Worm (Caenorhabditis elegans) whole organism, L2 larva: Measurements from ENCODE around the gene F59A1.18.

Experiments
- C34F6.9 ChIP-seq: fragments of 150-350 bp; optimal IDR thresholded peaks from 2 replicates; lab custom pipeline; 2014; ENCODE audit warnings: missing biosample characterization, missing genetic modification characterization
- F13H6.1 ChIP-seq: sonication (generic microtip); optimal IDR thresholded peaks from 2 replicates; lab custom pipeline; 2016; ENCODE audit warnings: missing genetic modification characterization, missing compliant biosample characterization
- R02D3.7 ChIP-seq: fragments of 150-350 bp; optimal IDR thresholded peaks from 2 replicates; lab custom pipeline; 2014; ENCODE audit warnings: missing biosample characterization, missing genetic modification characterization
- Y55F3AM.14 ChIP-seq: fragments of 200-800 bp; sonication (Bioruptor generic); optimal IDR thresholded peaks from 2 replicates; lab custom pipeline; 2018; ENCODE audit warnings: mild to moderate bottlenecking, missing genetic modification characterization, missing compliant biosample characterization
- ZK546.5 ChIP-seq: sonication (generic microtip); optimal IDR thresholded peaks from 2 replicates; lab custom pipeline; 2017; ENCODE audit warnings: missing biosample characterization, missing genetic modification characterization
- aly-2 ChIP-seq: fragments of 150-350 bp; optimal IDR thresholded peaks from 2 replicates; lab custom pipeline; 2014; ENCODE audit warnings: missing biosample characterization, missing genetic modification characterization
- ama-1 ChIP-seq: fragments of 150-350 bp; optimal IDR thresholded peaks from 2 replicates; lab custom pipeline; 2018; ENCODE audit warnings: inconsistent platforms
- blmp-1 ChIP-seq: sonication (generic microtip); optimal IDR thresholded peaks from 2 replicates; lab custom pipeline; 2017; ENCODE audit warnings: missing genetic modification characterization, mild to moderate bottlenecking, missing compliant biosample characterization, antibody characterized with exemption, moderate library complexity; ENCODE audit not compliant: insufficient read depth
- ceh-16 ChIP-seq: fragments of 150-350 bp; optimal IDR thresholded peaks from 2 replicates; lab custom pipeline; 2014; ENCODE audit warnings: missing biosample characterization, missing genetic modification characterization
- ceh-82 ChIP-seq: fragments of 150-350 bp; optimal IDR thresholded peaks from 2 replicates; lab custom pipeline; 2014; ENCODE audit warnings: missing biosample characterization, missing genetic modification characterization
- crh-2 ChIP-seq: sonication (generic microtip); optimal IDR thresholded peaks from 2 replicates; lab custom pipeline; 2017; ENCODE audit warnings: missing biosample characterization, missing genetic modification characterization
- egl-27 ChIP-seq: sonication (generic microtip); optimal IDR thresholded peaks from 3 replicates; lab custom pipeline; 2017; ENCODE audit warnings: missing biosample characterization, missing genetic modification reagents, missing genetic modification characterization
- fos-1 ChIP-seq: fragments of 150-350 bp; optimal IDR thresholded peaks from 2 replicates; lab custom pipeline; 2014; ENCODE audit warnings: missing biosample characterization, missing genetic modification characterization
- gmeb-1 ChIP-seq: fragments of 150-350 bp; optimal IDR thresholded peaks from 2 replicates; lab custom pipeline; 2014; ENCODE audit warnings: missing biosample characterization, missing genetic modification characterization
- lsy-2 ChIP-seq, 2 experiments: fragments of 150-350 bp in 1 of 2; sonication (generic microtip) in 1 of 2; optimal IDR thresholded peaks; 2 replicates each; lab custom pipeline; 2014 to 2017; ENCODE audit warnings: missing biosample characterization in 2 of 2, missing genetic modification characterization in 2 of 2
- mab-5 ChIP-seq: fragments of 150-350 bp; optimal IDR thresholded peaks from 2 replicates; lab custom pipeline; 2014; ENCODE audit warnings: missing biosample characterization, missing genetic modification characterization
- mbf-1 ChIP-seq: sonication (generic microtip); optimal IDR thresholded peaks from 2 replicates; lab custom pipeline; 2017; ENCODE audit warnings: missing biosample characterization, missing genetic modification characterization
- nhr-10 ChIP-seq: sonication (generic microtip); optimal IDR thresholded peaks from 2 replicates; lab custom pipeline; 2017; ENCODE audit warnings: missing biosample characterization, missing genetic modification characterization
- nhr-11 ChIP-seq: fragments of 150-350 bp; optimal IDR thresholded peaks from 2 replicates; lab custom pipeline; 2014; ENCODE audit warnings: missing biosample characterization, missing genetic modification characterization
- nhr-12 ChIP-seq: fragments of 150-350 bp; optimal IDR thresholded peaks from 2 replicates; lab custom pipeline; 2014; ENCODE audit warnings: missing biosample characterization, missing genetic modification characterization
- nhr-129 ChIP-seq: fragments of 150-350 bp; optimal IDR thresholded peaks from 2 replicates; lab custom pipeline; 2014; ENCODE audit warnings: missing biosample characterization, missing genetic modification characterization
- nhr-23 ChIP-seq: fragments of 150-350 bp; optimal IDR thresholded peaks from 2 replicates; lab custom pipeline; 2014; ENCODE audit warnings: missing biosample characterization, missing genetic modification reagents, missing genetic modification characterization
- nhr-25 ChIP-seq: fragments of 150-350 bp; sonication (generic microtip); optimal IDR thresholded peaks from 3 replicates; lab custom pipeline; 2014; ENCODE audit warnings: missing biosample characterization, missing genetic modification characterization
- nhr-6 ChIP-seq: fragments of 150-350 bp; optimal IDR thresholded peaks from 2 replicates; lab custom pipeline; 2014; ENCODE audit warnings: missing biosample characterization, missing genetic modification characterization
- nhr-77 ChIP-seq: fragments of 150-350 bp; optimal IDR thresholded peaks from 2 replicates; lab custom pipeline; 2014; ENCODE audit warnings: missing biosample characterization, missing genetic modification characterization
- sem-4 ChIP-seq: fragments of 150-350 bp; optimal IDR thresholded peaks from 2 replicates; lab custom pipeline; 2014; ENCODE audit warnings: missing biosample characterization, missing genetic modification reagents, missing genetic modification characterization
- skn-1 ChIP-seq: sonication (generic microtip); optimal IDR thresholded peaks from 2 replicates; lab custom pipeline; 2017; ENCODE audit warnings: missing biosample characterization, missing genetic modification characterization
- sma-3 ChIP-seq: sonication (generic microtip); optimal IDR thresholded peaks from 2 replicates; lab custom pipeline; 2016; ENCODE audit warnings: missing genetic modification reagents, missing genetic modification characterization, missing compliant biosample characterization
- sma-9 ChIP-seq, 2 experiments: fragments of 150-350 bp in 1 of 2; sonication (generic microtip) in 1 of 2; optimal IDR thresholded peaks; 2 replicates each; lab custom pipeline; 2014 to 2016; ENCODE audit warnings: missing genetic modification characterization in 2 of 2, mild to moderate bottlenecking in 1 of 2, missing biosample characterization in 1 of 2, missing compliant biosample characterization in 1 of 2, missing genetic modification reagents in 1 of 2, moderate library complexity in 1 of 2
- snpc-4 ChIP-seq: fragments of 150-350 bp; optimal IDR thresholded peaks from 2 replicates; lab custom pipeline; 2014; ENCODE audit warnings: missing biosample characterization, missing genetic modification characterization
- unc-39 ChIP-seq: fragments of 150-350 bp; optimal IDR thresholded peaks from 2 replicates; lab custom pipeline; 2014; ENCODE audit warnings: missing biosample characterization, missing genetic modification characterization
- unc-62 ChIP-seq: fragments of 150-350 bp; optimal IDR thresholded peaks from 2 replicates; lab custom pipeline; 2014; ENCODE audit warnings: missing biosample characterization, missing genetic modification reagents, missing genetic modification characterization
- ztf-1 ChIP-seq: fragments of 200-800 bp; sonication (Bioruptor generic); conservative IDR thresholded peaks from 2 replicates; pipeline ENCODE4 v1.3.6; 2022; ENCODE audit warnings: missing genetic modification characterization, missing compliant biosample characterization
- ztf-11 ChIP-seq: sonication (generic microtip); optimal IDR thresholded peaks from 2 replicates; lab custom pipeline; 2017; ENCODE audit warnings: missing biosample characterization, missing genetic modification characterization

Gene F59A1.18

DNA sequence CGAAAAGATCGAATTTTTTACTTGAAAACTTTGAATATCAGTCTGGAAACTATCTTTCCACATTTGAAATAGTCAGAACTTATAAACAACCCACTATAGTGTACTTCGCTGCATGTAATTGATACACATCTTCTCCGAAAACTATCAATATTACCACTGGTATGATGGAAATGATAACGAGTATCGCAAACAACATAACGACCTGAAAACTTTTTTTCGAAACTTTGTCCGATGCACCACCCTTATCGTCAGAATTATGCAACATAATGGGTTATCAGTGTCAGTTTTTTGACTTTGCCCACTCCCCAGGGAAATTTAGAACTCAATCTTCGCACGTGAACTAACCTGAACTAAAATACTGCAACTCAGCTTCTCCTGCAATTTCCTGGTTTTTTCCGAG lies 24.5 kb downstream of the F59A1.18 start:
- peak; percentile 35 for TF ChIP-seq crh-2 (tag; lab: Kevin White, UChicago)
- TF ChIP-seq sma-9 (GFP tag; optimal IDR thresholded peaks at IDR 0.05; lab: Kevin White, UChicago), result peak; percentile 70
- TF ChIP-seq sma-9 (tag; optimal IDR thresholded peaks at IDR 0.05; lab: Kevin White, UChicago), result no peak
- no peak for TF ChIP-seq nhr-77
- TF ChIP-seq skn-1 (tag; lab: Kevin White, UChicago), result no peak
- no peak for TF ChIP-seq ceh-16 (tag; lab: Kevin White, UChicago)
- TF ChIP-seq R02D3.7 (tag; lab: Kevin White, UChicago), result no peak
- no peak for TF ChIP-seq unc-39 (tag; lab: Kevin White, UChicago)
- TF ChIP-seq fos-1, result peak; percentile 83

DNA sequence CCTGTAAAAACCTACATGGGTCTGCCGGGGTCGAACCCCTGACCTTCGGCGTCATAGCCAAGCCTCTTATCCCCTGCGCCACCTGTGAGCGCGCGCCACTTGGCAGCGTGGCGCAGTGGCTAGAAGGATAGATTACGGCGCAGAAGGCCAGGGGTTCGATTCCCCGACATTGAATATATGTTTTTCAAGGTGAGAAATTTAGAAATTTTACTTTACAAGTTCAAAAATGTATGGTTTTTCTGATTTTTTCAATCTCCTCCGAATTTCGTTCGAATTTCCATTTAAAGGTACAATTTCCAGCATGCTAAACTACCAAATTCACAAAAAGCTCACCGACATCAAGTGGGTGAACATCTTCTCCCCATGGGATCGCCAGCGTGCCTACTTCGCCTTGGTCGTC lies 26.7 kb downstream of the F59A1.18 start, which contains the start of gene dgat-2:
TSS of gene dgat-2 (plus strand) at position 301 of the 400 bp plus-strand sequence.
- TF ChIP-seq ztf-11 (tag; lab: Kevin White, UChicago) (no peak), nhr-10 (tag; lab: Kevin White, UChicago) (no peak), aly-2 (tag; lab: Kevin White, UChicago) (no peak), unc-62 (GFP tag; lab: Kevin White, UChicago) (no peak), F13H6.1 (tag; lab: Kevin White, UChicago) (no peak), sem-4 (tag; lab: Kevin White, UChicago) (no peak), fos-1 (no peak), nhr-23 (tag; lab: Kevin White, UChicago) (no peak), ztf-1 (GFP tag; lab: Robert Waterston, UW) (no peak), crh-2 (tag; lab: Kevin White, UChicago) (no peak)

DNA sequence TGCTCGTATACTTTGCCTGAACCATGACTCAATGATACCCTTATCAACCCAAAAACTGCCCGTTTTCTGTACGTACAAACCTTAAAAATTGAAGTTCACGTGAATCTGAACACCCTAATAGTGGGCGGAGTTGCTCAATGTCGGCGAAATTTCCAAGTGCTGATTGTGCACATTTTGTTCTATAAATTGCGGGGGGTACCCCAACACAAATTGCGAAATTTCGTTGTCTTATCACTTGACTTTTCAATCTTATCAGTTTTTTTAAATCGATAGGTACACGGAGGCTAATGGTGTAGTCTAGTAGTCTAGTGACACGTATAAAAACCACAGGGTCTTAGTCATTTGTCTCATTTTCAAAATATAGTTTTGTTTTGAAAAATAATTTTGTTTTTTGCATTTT lies 27.5 kb downstream of the F59A1.18 start, which contains the start of gene fbxa-108:
TSS of gene fbxa-108 (minus strand) at position 158 of the 400 bp plus-strand sequence.
- no peak for TF ChIP-seq ceh-82 (tag; lab: Kevin White, UChicago)
- peak; percentile 83 for TF ChIP-seq sma-9 (GFP tag; optimal IDR thresholded peaks at IDR 0.05; lab: Kevin White, UChicago)
- no peak for TF ChIP-seq sma-9 (tag; optimal IDR thresholded peaks at IDR 0.05; lab: Kevin White, UChicago)
- no peak for TF ChIP-seq lsy-2 (tag; optimal IDR thresholded peaks at IDR 0.05; lab: Kevin White, UChicago)
- no peak for TF ChIP-seq blmp-1 (tag; lab: Kevin White, UChicago)
- TF ChIP-seq C34F6.9, result no peak
- TF ChIP-seq F13H6.1 (tag; lab: Kevin White, UChicago), result peak; percentile 48
- no peak for TF ChIP-seq ama-1 (lab: Kevin White, UChicago)
- peak; percentile 85 for TF ChIP-seq crh-2 (tag; lab: Kevin White, UChicago)
- no peak for TF ChIP-seq nhr-6 (tag; lab: Kevin White, UChicago)
- no peak for TF ChIP-seq nhr-25 (tag; lab: Kevin White, UChicago)
- TF ChIP-seq nhr-12, result no peak
- no peak for TF ChIP-seq nhr-23 (tag; lab: Kevin White, UChicago)
- no peak for TF ChIP-seq snpc-4 (tag; lab: Kevin White, UChicago)
- peak; percentile 94 for TF ChIP-seq fos-1
- peak; percentile 54 for TF ChIP-seq gmeb-1
- no peak for TF ChIP-seq Y55F3AM.14 (GFP tag; lab: Kevin White, UChicago)
- TF ChIP-seq sma-3 (GFP tag; lab: Kevin White, UChicago), result peak; percentile 43
- TF ChIP-seq, all 48 proteins: peak for 6

DNA sequence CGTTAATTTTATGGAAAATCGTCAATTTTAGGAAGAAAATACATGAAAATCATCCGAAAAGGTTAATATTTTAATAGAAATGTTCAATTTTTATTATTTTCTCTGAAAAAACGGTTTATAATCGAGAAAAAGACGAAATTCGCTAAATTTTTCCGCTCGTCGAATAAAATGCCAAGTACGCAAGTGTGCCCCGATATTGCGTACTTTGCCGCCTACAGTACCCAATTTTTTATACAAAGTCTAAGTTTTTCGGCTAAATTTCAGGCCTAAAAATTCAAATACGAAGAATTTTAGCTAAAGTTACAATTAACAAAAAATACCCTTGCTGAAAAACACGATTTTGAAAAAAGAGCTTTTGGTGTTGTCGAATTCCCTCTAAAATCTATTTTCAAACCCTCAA lies 27.9 kb downstream of the F59A1.18 start:
- TF ChIP-seq nhr-6 (tag; lab: Kevin White, UChicago) (no peak), snpc-4 (tag; lab: Kevin White, UChicago) (no peak), lsy-2 (tag; optimal IDR thresholded peaks at IDR 0.05; lab: Kevin White, UChicago) (no peak), nhr-11 (tag; lab: Kevin White, UChicago) (no peak), sem-4 (tag; lab: Kevin White, UChicago) (no peak)
- TF ChIP-seq, all 48 proteins: peak for 0

DNA sequence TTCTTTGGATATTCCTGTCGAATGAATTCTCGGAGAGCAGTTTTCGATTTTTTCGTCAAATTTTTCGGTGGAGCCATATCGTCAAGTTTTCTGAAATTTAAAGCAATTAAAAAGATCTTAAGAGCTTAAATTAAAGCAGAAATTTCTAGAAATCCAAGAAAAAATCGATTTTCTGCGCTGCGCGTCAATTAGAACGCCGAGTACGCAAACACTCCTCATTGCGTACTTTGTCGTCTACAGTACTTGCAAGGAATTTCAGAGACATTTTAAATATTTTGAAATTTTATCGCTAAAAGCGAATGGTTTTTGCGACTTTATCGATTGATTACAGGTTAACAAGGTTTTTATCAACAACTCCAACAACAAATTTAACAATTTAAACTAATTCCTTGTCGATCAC lies 31.5 kb downstream of the F59A1.18 start:
- TF ChIP-seq nhr-11 (tag; lab: Kevin White, UChicago) (no peak), lsy-2 (tag; optimal IDR thresholded peaks at IDR 0.05; lab: Kevin White, UChicago) (no peak), mab-5 (no peak), crh-2 (tag; lab: Kevin White, UChicago) (no peak), ZK546.5 (tag; lab: Kevin White, UChicago) (no peak), C34F6.9 (no peak), nhr-10 (tag; lab: Kevin White, UChicago) (no peak), mbf-1 (no peak), nhr-6 (tag; lab: Kevin White, UChicago) (no peak), egl-27 (tag; lab: Kevin White, UChicago) (no peak), nhr-129 (tag; lab: Kevin White, UChicago) (no peak), gmeb-1 (no peak)
